Worm (Caenorhabditis elegans): ENCODE measurements around the gene C40H1.3.

Gene C40H1.3

ce11 chrIII:9334174-9334573 is 5.0 kb upstream of the C40H1.3 start, which contains the start of gene elo-4:
Gene elo-4, minus strand, starts transcription at chrIII:9334274.
- no peak for TF ChIP-seq F13C5.2 (tag; optimal IDR thresholded peaks at IDR 0.05)
- TF ChIP-seq ama-1 (optimal IDR thresholded peaks at IDR 0.05), result no peak
- TF ChIP-seq hmbx-1 (tag; optimal IDR thresholded peaks at IDR 0.05), result no peak
- TF ChIP-seq sea-1 (GFP tag; conservative IDR thresholded peaks at IDR 0.05), result no peak
- TF ChIP-seq pes-1 (GFP tag; IDR thresholded peaks at IDR 0.05), result no peak
- TF ChIP-seq ets-7 (tag; optimal IDR thresholded peaks at IDR 0.05), result no peak

ce11 chrIII:9331084-9331564 is 2.0 kb upstream of the C40H1.3 start, which contains the start of gene ufc-1:
Gene ufc-1, plus strand, starts transcription at chrIII:9331514.
- TF ChIP-seq tbx-11 (GFP tag; IDR thresholded peaks at IDR 0.05), result no peak
- no peak for TF ChIP-seq hmg-4 (GFP tag; optimal IDR thresholded peaks at IDR 0.05)
- TF ChIP-seq ets-7 (tag; optimal IDR thresholded peaks at IDR 0.05), result no peak
- TF ChIP-seq flt-1 (GFP tag; IDR thresholded peaks at IDR 0.05), result no peak
- no peak for TF ChIP-seq hmbx-1 (tag; optimal IDR thresholded peaks at IDR 0.05)
- no peak for TF ChIP-seq hnd-1 (tag; optimal IDR thresholded peaks at IDR 0.05)
- TF ChIP-seq F13C5.2 (tag; optimal IDR thresholded peaks at IDR 0.05), result no peak
- no peak for TF ChIP-seq scrt-1 (GFP tag; IDR thresholded peaks at IDR 0.05)
- no peak for TF ChIP-seq sea-1 (GFP tag; conservative IDR thresholded peaks at IDR 0.05)
- no peak for TF ChIP-seq aly-1 (tag; optimal IDR thresholded peaks at IDR 0.05)
- TF ChIP-seq tbx-37 (GFP tag; conservative IDR thresholded peaks at IDR 0.05), result no peak
- no peak for TF ChIP-seq ceh-36 (tag; optimal IDR thresholded peaks at IDR 0.05)
- no peak for TF ChIP-seq pes-1 (GFP tag; IDR thresholded peaks at IDR 0.05)
- no peak for TF ChIP-seq ceh-13 (GFP tag; optimal IDR thresholded peaks at IDR 0.05)

ce11 chrIII:9329790-9330366 is 712 bp upstream of the C40H1.3 start, which contains the start of gene ttr-5:
Gene ttr-5, plus strand, starts transcription at chrIII:9330316.
- TF ChIP-seq ets-7 (tag; optimal IDR thresholded peaks at IDR 0.05), result no peak
- TF ChIP-seq ama-1 (optimal IDR thresholded peaks at IDR 0.05), result no peak
- TF ChIP-seq aly-1 (tag; optimal IDR thresholded peaks at IDR 0.05), result no peak
- TF ChIP-seq ceh-13 (GFP tag; optimal IDR thresholded peaks at IDR 0.05), result no peak
- no peak for TF ChIP-seq tbx-37 (GFP tag; conservative IDR thresholded peaks at IDR 0.05)
- TF ChIP-seq hmg-4 (GFP tag; optimal IDR thresholded peaks at IDR 0.05), result no peak
- no peak for TF ChIP-seq pes-1 (GFP tag; IDR thresholded peaks at IDR 0.05)
- TF ChIP-seq tra-4 (tag; optimal IDR thresholded peaks at IDR 0.05), result no peak
- TF ChIP-seq ceh-36 (tag; optimal IDR thresholded peaks at IDR 0.05), result no peak
- TF ChIP-seq F13C5.2 (tag; optimal IDR thresholded peaks at IDR 0.05), result no peak
- TF ChIP-seq scrt-1 (GFP tag; IDR thresholded peaks at IDR 0.05), result no peak

- no peak for TF ChIP-seq hmg-4 (GFP tag; optimal IDR thresholded peaks at IDR 0.05)
- TF ChIP-seq ets-7 (tag; optimal IDR thresholded peaks at IDR 0.05), result no peak
- TF ChIP-seq B0310.2 (tag; optimal IDR thresholded peaks at IDR 0.05), result no peak
- TF ChIP-seq ceh-13 (GFP tag; optimal IDR thresholded peaks at IDR 0.05), result no peak
- no peak for TF ChIP-seq scrt-1 (GFP tag; IDR thresholded peaks at IDR 0.05)
- no peak for TF ChIP-seq tra-4 (tag; optimal IDR thresholded peaks at IDR 0.05)
- no peak for TF ChIP-seq tbx-11 (GFP tag; IDR thresholded peaks at IDR 0.05)
- no peak for TF ChIP-seq ceh-36 (tag; optimal IDR thresholded peaks at IDR 0.05)
- no peak for TF ChIP-seq aly-1 (tag; optimal IDR thresholded peaks at IDR 0.05)
- TF ChIP-seq hmbx-1 (tag; optimal IDR thresholded peaks at IDR 0.05), result no peak
- TF ChIP-seq pes-1 (GFP tag; IDR thresholded peaks at IDR 0.05), result no peak
- TF ChIP-seq F13C5.2 (tag; optimal IDR thresholded peaks at IDR 0.05), result no peak
- TF ChIP-seq hnd-1 (tag; optimal IDR thresholded peaks at IDR 0.05), result no peak
- no peak for TF ChIP-seq sea-1 (GFP tag; conservative IDR thresholded peaks at IDR 0.05)
- TF ChIP-seq ama-1 (optimal IDR thresholded peaks at IDR 0.05), result no peak
- TF ChIP-seq flt-1 (GFP tag; IDR thresholded peaks at IDR 0.05), result no peak
Observed at ce11 chrIII:9328732-9329131, 434 bp downstream of the C40H1.3 start.

- TF ChIP-seq B0310.2 (tag; optimal IDR thresholded peaks at IDR 0.05) (no peak), scrt-1 (GFP tag; IDR thresholded peaks at IDR 0.05) (no peak), aly-1 (tag; optimal IDR thresholded peaks at IDR 0.05) (no peak), F13C5.2 (tag; optimal IDR thresholded peaks at IDR 0.05) (no peak), hmg-4 (GFP tag; optimal IDR thresholded peaks at IDR 0.05) (no peak), hnd-1 (tag; optimal IDR thresholded peaks at IDR 0.05) (no peak), hmbx-1 (tag; optimal IDR thresholded peaks at IDR 0.05) (no peak), flt-1 (GFP tag; IDR thresholded peaks at IDR 0.05) (no peak), ceh-36 (tag; optimal IDR thresholded peaks at IDR 0.05) (no peak), ama-1 (optimal IDR thresholded peaks at IDR 0.05) (no peak), tra-4 (tag; optimal IDR thresholded peaks at IDR 0.05) (no peak)
Observed at ce11 chrIII:9327910-9328309, 1.3 kb downstream of the C40H1.3 start.

- TF ChIP-seq hnd-1 (tag; optimal IDR thresholded peaks at IDR 0.05) (no peak), tbx-37 (GFP tag; conservative IDR thresholded peaks at IDR 0.05) (no peak), ets-7 (tag; optimal IDR thresholded peaks at IDR 0.05) (no peak), hmg-4 (GFP tag; optimal IDR thresholded peaks at IDR 0.05) (no peak), aly-1 (tag; optimal IDR thresholded peaks at IDR 0.05) (no peak), sea-1 (GFP tag; conservative IDR thresholded peaks at IDR 0.05) (no peak), tbx-11 (GFP tag; IDR thresholded peaks at IDR 0.05) (no peak), scrt-1 (GFP tag; IDR thresholded peaks at IDR 0.05) (no peak), flt-1 (GFP tag; IDR thresholded peaks at IDR 0.05) (no peak), tra-4 (tag; optimal IDR thresholded peaks at IDR 0.05) (no peak), ama-1 (optimal IDR thresholded peaks at IDR 0.05) (no peak), ceh-36 (tag; optimal IDR thresholded peaks at IDR 0.05) (no peak), hmbx-1 (tag; optimal IDR thresholded peaks at IDR 0.05) (no peak), B0310.2 (tag; optimal IDR thresholded peaks at IDR 0.05) (no peak)
Observed at ce11 chrIII:9326528-9326927, 2.6 kb downstream of the C40H1.3 start.

- TF ChIP-seq scrt-1 (GFP tag; IDR thresholded peaks at IDR 0.05) (no peak), hmbx-1 (tag; optimal IDR thresholded peaks at IDR 0.05) (no peak), tbx-11 (GFP tag; IDR thresholded peaks at IDR 0.05) (no peak), tbx-37 (GFP tag; conservative IDR thresholded peaks at IDR 0.05) (no peak), ceh-13 (GFP tag; optimal IDR thresholded peaks at IDR 0.05) (no peak), ama-1 (optimal IDR thresholded peaks at IDR 0.05) (no peak), ceh-36 (tag; optimal IDR thresholded peaks at IDR 0.05) (no peak), hmg-4 (GFP tag; optimal IDR thresholded peaks at IDR 0.05) (no peak), aly-1 (tag; optimal IDR thresholded peaks at IDR 0.05) (no peak), sea-1 (GFP tag; conservative IDR thresholded peaks at IDR 0.05) (no peak), ets-7 (tag; optimal IDR thresholded peaks at IDR 0.05) (no peak), B0310.2 (tag; optimal IDR thresholded peaks at IDR 0.05) (no peak), F13C5.2 (tag; optimal IDR thresholded peaks at IDR 0.05) (no peak), hnd-1 (tag; optimal IDR thresholded peaks at IDR 0.05) (no peak), pes-1 (GFP tag; IDR thresholded peaks at IDR 0.05) (no peak), tra-4 (tag; optimal IDR thresholded peaks at IDR 0.05) (no peak)
Observed at ce11 chrIII:9324724-9325123, 4.4 kb downstream of the C40H1.3 start, which contains the start of gene C40H1.7. Gene C40H1.7, plus strand, starts transcription at chrIII:9325024.

Data from whole organism, early embryonic.